Fruit fly (Drosophila melanogaster) whole organism, wandering third instar larva: Measurements from ENCODE around the gene Elal.

ENCODE experiments used
- Abd-B ChIP-seq: fragments of >200 bp; optimal IDR thresholded peaks from 2 replicates; lab custom pipeline; 2017; ENCODE audit warnings: missing biosample characterization, missing genetic modification characterization
- CG32264 ChIP-seq: fragments of 200-800 bp; sonication (Bioruptor generic); optimal IDR thresholded peaks from 2 replicates; lab custom pipeline; 2016; ENCODE audit warnings: missing biosample characterization, missing genetic modification characterization
- CG9705 ChIP-seq: fragments of 200-800 bp; sonication (Bioruptor generic); optimal IDR thresholded peaks from 2 replicates; lab custom pipeline; 2018; ENCODE audit warnings: missing biosample characterization, mild to moderate bottlenecking, missing genetic modification characterization
- CrebA ChIP-seq: fragments of 200-800 bp; sonication (Bioruptor generic); optimal IDR thresholded peaks from 2 replicates; lab custom pipeline; 2016; ENCODE audit warnings: missing biosample characterization, mild to moderate bottlenecking, missing genetic modification characterization, borderline replicate concordance
- Dfd ChIP-seq: fragments of >200 bp; optimal IDR thresholded peaks from 2 replicates; lab custom pipeline; 2017; ENCODE audit warnings: missing biosample characterization, missing genetic modification characterization
- Dif ChIP-seq: fragments of 200-275, 200-300 bp; sonication (Bioruptor generic); optimal IDR thresholded peaks from 2 replicates; lab custom pipeline; 2018; ENCODE audit warnings: missing biosample characterization, missing genetic modification characterization; ENCODE audit not compliant: partially characterized antibody
- HLH106 ChIP-seq: fragments of 200-800 bp; optimal IDR thresholded peaks from 3 replicates; lab custom pipeline; 2019; ENCODE audit warnings: missing biosample characterization, mild to moderate bottlenecking, missing genetic modification characterization, moderate library complexity
- Hnf4 ChIP-seq: fragments of 200-800 bp; sonication (Bioruptor generic); optimal IDR thresholded peaks from 2 replicates; lab custom pipeline; 2016; ENCODE audit warnings: missing biosample characterization, mild to moderate bottlenecking, missing genetic modification characterization
- Hr83 ChIP-seq: fragments of 200-300 bp; sonication (Bioruptor generic); optimal IDR thresholded peaks from 2 replicates; lab custom pipeline; 2016; ENCODE audit warnings: missing biosample characterization, mild to moderate bottlenecking, missing genetic modification characterization, moderate library complexity; ENCODE audit not compliant: poor library complexity, severe bottlenecking
- Jra ChIP-seq: sonication (Bioruptor generic); optimal IDR thresholded peaks from 2 replicates; lab custom pipeline; 2016; ENCODE audit warnings: missing biosample characterization, missing genetic modification characterization
- Mio ChIP-seq: sonication (Bioruptor generic); optimal IDR thresholded peaks from 2 replicates; lab custom pipeline; 2016; ENCODE audit warnings: missing biosample characterization, missing genetic modification characterization
- Myc ChIP-seq: fragments of >200 bp; optimal IDR thresholded peaks from 2 replicates; lab custom pipeline; 2017
- Rel ChIP-seq, 2 experiments: fragments of 200-800 bp; sonication (Bioruptor generic) in 1 of 2; optimal IDR thresholded peaks; 2 replicates in 1 of 2; 3 replicates in 1 of 2; lab custom pipeline; 2016 to 2019; ENCODE audit warnings: mild to moderate bottlenecking in 2 of 2, missing biosample characterization in 2 of 2, missing genetic modification characterization in 2 of 2, moderate library complexity in 1 of 2
- Sp1 ChIP-seq: fragments of 200-800 bp; sonication (Bioruptor generic); optimal IDR thresholded peaks from 3 replicates; lab custom pipeline; 2019; ENCODE audit warnings: missing biosample characterization, mild to moderate bottlenecking, missing genetic modification characterization, moderate library complexity
- Vsx2 ChIP-seq: fragments of 200-300, 225-300 bp; sonication (Bioruptor generic); optimal IDR thresholded peaks from 2 replicates; lab custom pipeline; 2018; ENCODE audit warnings: missing biosample characterization, missing genetic modification characterization; ENCODE audit not compliant: partially characterized antibody
- br ChIP-seq: fragments of 200-800 bp; sonication (Bioruptor generic); optimal IDR thresholded peaks from 2 replicates; lab custom pipeline; 2016; ENCODE audit warnings: missing biosample characterization, missing genetic modification characterization
- brk ChIP-seq: fragments of 200-800 bp; sonication (Bioruptor generic); optimal IDR thresholded peaks from 2 replicates; lab custom pipeline; 2016; ENCODE audit warnings: missing biosample characterization, mild to moderate bottlenecking, missing genetic modification characterization
- dl ChIP-seq, 2 experiments: fragments of 175-275, 200-275 bp in 1 of 2; fragments of 200-275 bp in 1 of 2; sonication (Bioruptor generic); optimal IDR thresholded peaks; lab custom pipeline; 2018; ENCODE audit warnings: mild to moderate bottlenecking in 2 of 2, missing biosample characterization in 2 of 2, missing genetic modification characterization in 2 of 2, moderate library complexity in 2 of 2; ENCODE audit not compliant: partially characterized antibody in 2 of 2, insufficient read depth in 1 of 2
- dmrt93B ChIP-seq: fragments of 200-800 bp; sonication (Bioruptor generic); optimal IDR thresholded peaks from 2 replicates; lab custom pipeline; 2018; ENCODE audit warnings: missing biosample characterization, mild to moderate bottlenecking, missing genetic modification characterization
- foxo ChIP-seq, 2 experiments: fragments of 200-800 bp; sonication (Bioruptor generic); optimal IDR thresholded peaks; 2 replicates in 1 of 2; 3 replicates in 1 of 2; lab custom pipeline; 2016 to 2017; ENCODE audit warnings: missing biosample characterization in 2 of 2, missing genetic modification characterization in 2 of 2
- fru ChIP-seq: fragments of 200-800 bp; sonication (Bioruptor generic); optimal IDR thresholded peaks from 3 replicates; lab custom pipeline; 2016; ENCODE audit warnings: missing biosample characterization, mild to moderate bottlenecking, missing genetic modification characterization
- jim ChIP-seq: fragments of 175-275, 200-325 bp; sonication (Bioruptor generic); optimal IDR thresholded peaks from 2 replicates; lab custom pipeline; 2016; ENCODE audit warnings: missing biosample characterization, mild to moderate bottlenecking, missing genetic modification characterization
- lola ChIP-seq: fragments of >200 bp; optimal IDR thresholded peaks from 2 replicates; lab custom pipeline; 2017; ENCODE audit warnings: missing biosample characterization, missing genetic modification characterization
- pan ChIP-seq: fragments of >200 bp; optimal IDR thresholded peaks from 2 replicates; lab custom pipeline; 2017
- psq ChIP-seq: fragments of 200-800 bp; sonication (Bioruptor generic); optimal IDR thresholded peaks from 3 replicates; lab custom pipeline; 2017; ENCODE audit warnings: missing biosample characterization, mild to moderate bottlenecking, missing genetic modification characterization, moderate library complexity
- rgr ChIP-seq: fragments of 200-800 bp; sonication (Bioruptor generic); optimal IDR thresholded peaks from 3 replicates; lab custom pipeline; 2016; ENCODE audit warnings: missing biosample characterization, mild to moderate bottlenecking, missing genetic modification characterization
- sv ChIP-seq: fragments of 200-800 bp; sonication (Bioruptor generic); optimal IDR thresholded peaks from 3 replicates; lab custom pipeline; 2016; ENCODE audit warnings: missing biosample characterization, missing genetic modification characterization
- tai ChIP-seq: sonication (Bioruptor generic); optimal IDR thresholded peaks from 2 replicates; lab custom pipeline; 2016; ENCODE audit warnings: missing biosample characterization, missing genetic modification characterization
- usp ChIP-seq: fragments of >200 bp; optimal IDR thresholded peaks from 2 replicates; lab custom pipeline; 2017; ENCODE audit warnings: missing biosample characterization, missing genetic modification characterization
- woc ChIP-seq: sonication (Bioruptor generic); optimal IDR thresholded peaks from 2 replicates; lab custom pipeline; 2016; ENCODE audit warnings: missing biosample characterization, mild to moderate bottlenecking, missing genetic modification characterization

Elal gene

dm6 chr3R:24894419-24895206 lies 29.5 kb downstream of the Elal start, which contains the start of the genes CG31121 and CG11069:
Gene CG31121 (minus strand): TSS chr3R:24894605.
Gene CG11069 (plus strand): TSS chr3R:24894742.
- TF ChIP-seq Dif (GFP tag; lab: Kevin White, UChicago) (peak; percentile 74), Hr83 (GFP tag; lab: Kevin White, UChicago) (no peak), CrebA (GFP tag; lab: Kevin White, UChicago) (peak; percentile 33), Vsx2 (peak; percentile 13), dl (GFP tag; optimal IDR thresholded peaks at IDR 0.05; lab: Kevin White, UChicago; ENCODE audit: insufficient read depth in 1 of 2, partially characterized antibody in 2 of 2) (peak in 1 of 2 experiments; percentile 49)

- TF ChIP-seq Abd-B (GFP tag; lab: Kevin White, UChicago) = no peak
- TF ChIP-seq fru = no peak
- no peak for TF ChIP-seq Myc
- no peak for TF ChIP-seq woc (GFP tag; lab: Kevin White, UChicago)
- TF ChIP-seq CrebA (GFP tag; lab: Kevin White, UChicago) = no peak
- TF ChIP-seq psq (GFP tag; lab: Kevin White, UChicago) = no peak
- TF ChIP-seq Dif (GFP tag; lab: Kevin White, UChicago) = no peak
- TF ChIP-seq lola (GFP tag; lab: Kevin White, UChicago) = no peak
- TF ChIP-seq Sp1 = no peak
- TF ChIP-seq jim (GFP tag; lab: Kevin White, UChicago) = no peak
- no peak for TF ChIP-seq Dfd (GFP tag; lab: Kevin White, UChicago)
- TF ChIP-seq br (GFP tag; lab: Kevin White, UChicago) = no peak
- no peak for TF ChIP-seq foxo (GFP tag; optimal IDR thresholded peaks at IDR 0.05; lab: Kevin White, UChicago)
- TF ChIP-seq dl (GFP tag; optimal IDR thresholded peaks at IDR 0.05; lab: Kevin White, UChicago; ENCODE audit: insufficient read depth in 1 of 2, partially characterized antibody in 2 of 2) = no peak
- TF ChIP-seq Hnf4 (GFP tag; lab: Kevin White, UChicago) = no peak
- no peak for TF ChIP-seq tai (GFP tag; lab: Kevin White, UChicago)
Measured at dm6 chr3R:24900816-24901215, 35.7 kb downstream of the Elal start, which contains the start of gene CG10845. Gene CG10845 (plus strand): TSS chr3R:24901116.

- TF ChIP-seq Rel (GFP tag; optimal IDR thresholded peaks at IDR 0.05; lab: Kevin White, UChicago) = no peak
- TF ChIP-seq Rel (tag; optimal IDR thresholded peaks at IDR 0.05; lab: Kevin White, UChicago) = no peak
- TF ChIP-seq dl (GFP tag; optimal IDR thresholded peaks at IDR 0.05; lab: Kevin White, UChicago; ENCODE audit: insufficient read depth in 1 of 2, partially characterized antibody in 2 of 2) = no peak
- TF ChIP-seq Hr83 (GFP tag; lab: Kevin White, UChicago) = no peak
- no peak for TF ChIP-seq brk (GFP tag; lab: Kevin White, UChicago)
- no peak for TF ChIP-seq Hnf4 (GFP tag; lab: Kevin White, UChicago)
- no peak for TF ChIP-seq Mio (GFP tag; lab: Kevin White, UChicago)
- no peak for TF ChIP-seq pan (lab: Kevin White, UChicago)
- TF ChIP-seq Vsx2 = no peak
- no peak for TF ChIP-seq CG9705 (GFP tag; lab: Kevin White, UChicago)
- TF ChIP-seq rgr (GFP tag; lab: Kevin White, UChicago) = no peak
- no peak for TF ChIP-seq br (GFP tag; lab: Kevin White, UChicago)
- TF ChIP-seq, all 38 proteins: peak for 0
Measured at dm6 chr3R:24905959-24906634, 40.9 kb downstream of the Elal start, which contains the start of gene CG13643. Gene CG13643 (minus strand): TSS chr3R:24906004.

dm6 chr3R:24906648-24907047 lies 41.5 kb downstream of the Elal start:
- TF ChIP-seq usp = no peak
- TF ChIP-seq brk (GFP tag; lab: Kevin White, UChicago) = no peak

dm6 chr3R:24908034-24908433 lies 42.9 kb downstream of the Elal start:
- no peak for TF ChIP-seq Abd-B (GFP tag; lab: Kevin White, UChicago)
- TF ChIP-seq jim (GFP tag; lab: Kevin White, UChicago) = no peak
- TF ChIP-seq Hnf4 (GFP tag; lab: Kevin White, UChicago) = no peak
- TF ChIP-seq Jra (GFP tag; lab: Kevin White, UChicago) = no peak
- no peak for TF ChIP-seq pan (lab: Kevin White, UChicago)
- no peak for TF ChIP-seq dmrt93B (GFP tag; lab: Kevin White, UChicago)
- TF ChIP-seq Myc = no peak
- no peak for TF ChIP-seq CG32264 (GFP tag; lab: Kevin White, UChicago)
- no peak for TF ChIP-seq rgr (GFP tag; lab: Kevin White, UChicago)
- no peak for TF ChIP-seq woc (GFP tag; lab: Kevin White, UChicago)
- no peak for TF ChIP-seq HLH106
- TF ChIP-seq foxo (GFP tag; optimal IDR thresholded peaks at IDR 0.05; lab: Kevin White, UChicago) = no peak
- TF ChIP-seq tai (GFP tag; lab: Kevin White, UChicago) = no peak
- TF ChIP-seq sv (GFP tag; lab: Kevin White, UChicago) = no peak
